Fruit fly (Drosophila melanogaster) whole organism, prepupa: ENCODE measurements around the gene Pex7.

Experiments
- Blimp-1 ChIP-seq: fragments of 200-800 bp; sonication (Bioruptor generic); optimal IDR thresholded peaks from 3 replicates; lab custom pipeline; 2017; ENCODE audit warnings: missing biosample characterization, missing genetic modification characterization, mild to moderate bottlenecking, moderate library complexity, missing genetic modification reagents
- CG10631 ChIP-seq: fragments of 200-800 bp; sonication (Bioruptor generic); optimal IDR thresholded peaks from 2 replicates; lab custom pipeline; 2016; ENCODE audit warnings: missing biosample characterization, missing genetic modification characterization
- CG11762 ChIP-seq: fragments of 200-800 bp; sonication (Bioruptor generic); optimal IDR thresholded peaks from 3 replicates; lab custom pipeline; 2016; ENCODE audit warnings: missing biosample characterization, missing genetic modification characterization; ENCODE audit not compliant: insufficient read depth
- CG15336 ChIP-seq: fragments of 200-800 bp; sonication (Bioruptor generic); IDR thresholded peaks from 2 replicates; pipeline ENCODE4 v1.3.6; 2022; ENCODE audit warnings: missing biosample characterization, missing genetic modification characterization
- CG1621 ChIP-seq: fragments of 200-800 bp; sonication (Bioruptor generic); optimal IDR thresholded peaks from 3 replicates; lab custom pipeline; 2018; ENCODE audit warnings: missing biosample characterization, mild to moderate bottlenecking, missing genetic modification characterization
- CG34406 ChIP-seq: fragments of 200-800 bp; sonication (Bioruptor generic); optimal IDR thresholded peaks from 3 replicates; lab custom pipeline; 2016; ENCODE audit warnings: missing biosample characterization, missing genetic modification characterization
- CG4318 ChIP-seq: fragments of 200-800 bp; sonication (Bioruptor generic); optimal IDR thresholded peaks from 3 replicates; lab custom pipeline; 2017; ENCODE audit warnings: missing biosample characterization, mild to moderate bottlenecking, missing genetic modification characterization
- CG6163 ChIP-seq: fragments of 200-800 bp; sonication (Bioruptor generic); IDR thresholded peaks from 3 replicates; pipeline ENCODE4 v1.3.6; 2022; ENCODE audit warnings: missing biosample characterization, missing genetic modification characterization
- CG6276 ChIP-seq: fragments of 200-800 bp; sonication (Bioruptor generic); optimal IDR thresholded peaks from 2 replicates; lab custom pipeline; 2017; ENCODE audit warnings: missing biosample characterization, mild to moderate bottlenecking, missing genetic modification characterization
- CG6792 ChIP-seq: fragments of 200-800 bp; sonication (Bioruptor generic); optimal IDR thresholded peaks from 3 replicates; lab custom pipeline; 2016; ENCODE audit warnings: missing biosample characterization, missing genetic modification characterization
- CG6808 ChIP-seq: fragments of 200-800 bp; sonication (Bioruptor generic); optimal IDR thresholded peaks from 3 replicates; lab custom pipeline; 2017; ENCODE audit warnings: missing biosample characterization, missing genetic modification characterization, mild to moderate bottlenecking, moderate library complexity, missing genetic modification reagents
- CG6854 ChIP-seq: fragments of 200-800 bp; sonication (Bioruptor generic); optimal IDR thresholded peaks from 2 replicates; lab custom pipeline; 2017; ENCODE audit warnings: missing biosample characterization, mild to moderate bottlenecking, missing genetic modification characterization
- CG7368 ChIP-seq: fragments of 200-800 bp; sonication (Bioruptor generic); optimal IDR thresholded peaks from 3 replicates; lab custom pipeline; 2016; ENCODE audit warnings: missing biosample characterization, missing genetic modification characterization
- Eip78C ChIP-seq: fragments of 200-800 bp; sonication (Bioruptor generic); peaks from one replicate; lab custom pipeline; 2016; ENCODE audit warnings: missing biosample characterization, missing genetic modification characterization
- Ets96B ChIP-seq: fragments of 200-800 bp; optimal IDR thresholded peaks from 2 replicates; lab custom pipeline; 2019; ENCODE audit warnings: missing biosample characterization, mild to moderate bottlenecking, missing genetic modification characterization, moderate library complexity
- Gug ChIP-seq: fragments of 200-800 bp; sonication (Bioruptor generic); IDR thresholded peaks from 2 replicates; pipeline ENCODE4 v1.3.6; 2022; ENCODE audit warnings: missing biosample characterization, missing genetic modification characterization
- Hr39 ChIP-seq: fragments of 200-800 bp; sonication (Bioruptor generic); optimal IDR thresholded peaks from 2 replicates; lab custom pipeline; 2016; ENCODE audit warnings: missing biosample characterization, missing genetic modification characterization
- Met ChIP-seq: fragments of 200-800 bp; sonication (Bioruptor generic); optimal IDR thresholded peaks from 3 replicates; lab custom pipeline; 2016; ENCODE audit warnings: missing biosample characterization, missing genetic modification characterization
- OdsH ChIP-seq: fragments of 200-800 bp; sonication (Bioruptor generic); optimal IDR thresholded peaks from 3 replicates; lab custom pipeline; 2016; ENCODE audit warnings: missing biosample characterization, missing genetic modification characterization
- Sox15 ChIP-seq: fragments of 200-800 bp; sonication (Bioruptor generic); optimal IDR thresholded peaks from 3 replicates; lab custom pipeline; 2016; ENCODE audit warnings: missing biosample characterization, missing genetic modification characterization
- acj6 ChIP-seq: fragments of 200-800 bp; sonication (Bioruptor generic); optimal IDR thresholded peaks from 3 replicates; lab custom pipeline; 2016; ENCODE audit warnings: missing biosample characterization, missing genetic modification characterization
- cyc ChIP-seq: fragments of 200-800 bp; sonication (Bioruptor generic); optimal IDR thresholded peaks from 3 replicates; lab custom pipeline; 2016; ENCODE audit warnings: missing biosample characterization, missing genetic modification characterization
- dac ChIP-seq: fragments of 200-800 bp; sonication (Bioruptor generic); optimal IDR thresholded peaks from 2 replicates; lab custom pipeline; 2017; ENCODE audit warnings: missing biosample characterization, mild to moderate bottlenecking, missing genetic modification characterization
- dsx ChIP-seq: fragments of 200-800 bp; optimal IDR thresholded peaks from 3 replicates; lab custom pipeline; 2019; ENCODE audit warnings: missing biosample characterization, mild to moderate bottlenecking, missing genetic modification characterization, moderate library complexity; ENCODE audit not compliant: poor library complexity, severe bottlenecking
- eg ChIP-seq: fragments of 200-800 bp; sonication (Bioruptor generic); IDR thresholded peaks from 3 replicates; pipeline ENCODE4 v1.3.6; 2022; ENCODE audit warnings: missing biosample characterization, missing genetic modification characterization
- esn ChIP-seq: fragments of 200-800 bp; sonication (Bioruptor generic); optimal IDR thresholded peaks from 2 replicates; lab custom pipeline; 2016; ENCODE audit warnings: missing biosample characterization, mild to moderate bottlenecking, missing genetic modification characterization, moderate library complexity
- fd85E ChIP-seq: fragments of 200-800 bp; sonication (Bioruptor generic); optimal IDR thresholded peaks from 3 replicates; lab custom pipeline; 2016; ENCODE audit warnings: missing biosample characterization, missing genetic modification characterization
- fkh ChIP-seq: fragments of 200-800 bp; sonication (Bioruptor generic); optimal IDR thresholded peaks from 3 replicates; lab custom pipeline; 2017; ENCODE audit warnings: missing biosample characterization, mild to moderate bottlenecking, missing genetic modification characterization, moderate library complexity
- lz ChIP-seq: fragments of 200-800 bp; sonication (Bioruptor generic); optimal IDR thresholded peaks from 3 replicates; lab custom pipeline; 2016; ENCODE audit warnings: missing biosample characterization, missing genetic modification characterization
- net ChIP-seq: fragments of 200-800 bp; sonication (Bioruptor generic); optimal IDR thresholded peaks from 3 replicates; lab custom pipeline; 2016; ENCODE audit warnings: missing biosample characterization, missing genetic modification characterization
- salr ChIP-seq, 2 experiments: fragments of 200-800 bp; sonication (Bioruptor generic); optimal IDR thresholded peaks; 3 replicates each; lab custom pipeline; 2016 to 2018; ENCODE audit warnings: missing biosample characterization in 2 of 2, missing genetic modification characterization in 2 of 2, mild to moderate bottlenecking in 1 of 2
- svp ChIP-seq: fragments of 200-800 bp; sonication (Bioruptor generic); peaks from one replicate; lab custom pipeline; 2016; ENCODE audit warnings: missing biosample characterization, missing genetic modification characterization
- topi ChIP-seq: fragments of 200-800 bp; sonication (Bioruptor generic); optimal IDR thresholded peaks from 3 replicates; lab custom pipeline; 2016; ENCODE audit warnings: missing biosample characterization, missing genetic modification characterization
- vri ChIP-seq: fragments of 200-800 bp; sonication (Bioruptor generic); optimal IDR thresholded peaks from 3 replicates; lab custom pipeline; 2016; ENCODE audit warnings: missing biosample characterization, mild to moderate bottlenecking, missing genetic modification characterization

Gene Pex7

dm6 chr3L:8681271-8681670, 34.3 kb downstream of the Pex7 start:
- TF ChIP-seq salr (GFP tag; optimal IDR thresholded peaks at IDR 0.05; lab: Kevin White, UChicago) (no peak), eg (GFP tag; lab: Robert Waterston, UW) (0 out of 3 replicates have a peak, but pooled peaks have one; percentile 27), svp (peak; percentile 83), Sox15 (GFP tag; lab: Kevin White, UChicago) (no peak), Eip78C (GFP tag; lab: Kevin White, UChicago) (peak; percentile 33), cyc (no peak), CG6854 (GFP tag; lab: Kevin White, UChicago) (no peak), CG7368 (GFP tag; lab: Kevin White, UChicago) (no peak), CG1621 (tag; lab: Kevin White, UChicago) (no peak), dsx (GFP tag; lab: Kevin White, UChicago) (no peak), CG6792 (GFP tag; lab: Kevin White, UChicago) (no peak), acj6 (GFP tag; lab: Kevin White, UChicago) (no peak), net (GFP tag; lab: Kevin White, UChicago) (no peak), Hr39 (GFP tag; lab: Kevin White, UChicago) (no peak)

dm6 chr3L:8681896-8682550, 35.1 kb downstream of the Pex7 start:
- TF ChIP-seq OdsH (GFP tag; lab: Kevin White, UChicago), result no peak
- peak; percentile 47 for TF ChIP-seq fkh (GFP tag; lab: Kevin White, UChicago)

- TF ChIP-seq eg (GFP tag; lab: Robert Waterston, UW), result peak; percentile 33; the same call in 1 of the 3 replicates
- TF ChIP-seq Gug (GFP tag; lab: Robert Waterston, UW), result no peak
- peak; percentile 68 for TF ChIP-seq svp
- TF ChIP-seq CG6792 (GFP tag; lab: Kevin White, UChicago), result no peak
- TF ChIP-seq fd85E (GFP tag; lab: Kevin White, UChicago), result no peak
- TF ChIP-seq topi, result peak; percentile 51
- peak; percentile 19 for TF ChIP-seq cyc
- TF ChIP-seq CG11762 (GFP tag; lab: Kevin White, UChicago), result no peak
- TF ChIP-seq Blimp-1 (GFP tag; lab: Kevin White, UChicago), result no peak
- TF ChIP-seq esn (GFP tag; lab: Kevin White, UChicago), result peak; percentile 27
- TF ChIP-seq CG6808 (GFP tag; lab: Kevin White, UChicago), result no peak
- TF ChIP-seq Met, result peak; percentile 6
- TF ChIP-seq lz, result peak; percentile 21
- peak; percentile 67 for TF ChIP-seq Eip78C (GFP tag; lab: Kevin White, UChicago)
- TF ChIP-seq acj6 (GFP tag; lab: Kevin White, UChicago), result no peak
- TF ChIP-seq CG10631 (GFP tag; lab: Kevin White, UChicago), result peak; percentile 26
- peak; percentile 60 for TF ChIP-seq vri (GFP tag; lab: Kevin White, UChicago)
- peak; percentile 6 for TF ChIP-seq Ets96B
- TF ChIP-seq CG34406, result no peak
- TF ChIP-seq Hr39 (GFP tag; lab: Kevin White, UChicago), result peak; percentile 4
- TF ChIP-seq CG15336 (GFP tag; lab: Robert Waterston, UW), result no peak
These were observed 35.8 kb downstream of the Pex7 start for dm6 chr3L:8682551-8683375.

dm6 chr3L:8683773-8684172, 36.8 kb downstream of the Pex7 start:
- peak; percentile 58 for TF ChIP-seq svp
- TF ChIP-seq CG4318 (GFP tag; lab: Kevin White, UChicago), result no peak
- TF ChIP-seq CG6276 (GFP tag; lab: Kevin White, UChicago), result no peak
- 0 out of 3 replicates have a peak, but pooled peaks have one; percentile 8 for TF ChIP-seq CG6163 (GFP tag; lab: Robert Waterston, UW)
- TF ChIP-seq dac, result no peak
- no peak for TF ChIP-seq CG7368 (GFP tag; lab: Kevin White, UChicago)
- TF ChIP-seq Hr39 (GFP tag; lab: Kevin White, UChicago), result no peak
- peak; percentile 80 for TF ChIP-seq fkh (GFP tag; lab: Kevin White, UChicago)
- TF ChIP-seq esn (GFP tag; lab: Kevin White, UChicago), result no peak
